Fruit fly (Drosophila melanogaster) whole organism, prepupa: ENCODE results near the gene HisRS.

ENCODE experiments used
- Blimp-1 ChIP-seq: fragments of 200-800 bp; sonication (Bioruptor generic); optimal IDR thresholded peaks from 3 replicates; lab custom pipeline; 2017; ENCODE audit warnings: missing biosample characterization, missing genetic modification characterization, mild to moderate bottlenecking, moderate library complexity, missing genetic modification reagents
- CG10631 ChIP-seq: fragments of 200-800 bp; sonication (Bioruptor generic); optimal IDR thresholded peaks from 2 replicates; lab custom pipeline; 2016; ENCODE audit warnings: missing biosample characterization, missing genetic modification characterization
- CG10669 ChIP-seq: fragments of 200-800 bp; sonication (Bioruptor generic); optimal IDR thresholded peaks from 3 replicates; lab custom pipeline; 2018; ENCODE audit warnings: missing biosample characterization, mild to moderate bottlenecking, missing genetic modification characterization, moderate library complexity
- CG11294 ChIP-seq: fragments of 200-800 bp; sonication (Bioruptor generic); IDR thresholded peaks from 2 replicates; pipeline ENCODE4 v1.3.6; 2022; ENCODE audit warnings: missing biosample characterization, missing genetic modification characterization
- CG11762 ChIP-seq: fragments of 200-800 bp; sonication (Bioruptor generic); optimal IDR thresholded peaks from 3 replicates; lab custom pipeline; 2016; ENCODE audit warnings: missing biosample characterization, missing genetic modification characterization; ENCODE audit not compliant: insufficient read depth
- CG11902 ChIP-seq: fragments of 200-800 bp; sonication (Bioruptor generic); optimal IDR thresholded peaks from 3 replicates; lab custom pipeline; 2016; ENCODE audit warnings: missing biosample characterization, missing genetic modification characterization
- CG15336 ChIP-seq: fragments of 200-800 bp; sonication (Bioruptor generic); IDR thresholded peaks from 2 replicates; pipeline ENCODE4 v1.3.6; 2022; ENCODE audit warnings: missing biosample characterization, missing genetic modification characterization
- CG1621 ChIP-seq: fragments of 200-800 bp; sonication (Bioruptor generic); optimal IDR thresholded peaks from 3 replicates; lab custom pipeline; 2018; ENCODE audit warnings: missing biosample characterization, mild to moderate bottlenecking, missing genetic modification characterization
- CG16779 ChIP-seq: fragments of 200-800 bp; sonication (Bioruptor generic); optimal IDR thresholded peaks from 3 replicates; lab custom pipeline; 2017; ENCODE audit warnings: missing biosample characterization, mild to moderate bottlenecking, missing genetic modification characterization
- CG3032 ChIP-seq: fragments of 200-800 bp; optimal IDR thresholded peaks from 2 replicates; lab custom pipeline; 2019; ENCODE audit warnings: missing biosample characterization, mild to moderate bottlenecking, missing genetic modification characterization, moderate library complexity
- CG31627 ChIP-seq: fragments of 200-800 bp; sonication (Bioruptor generic); optimal IDR thresholded peaks from 3 replicates; lab custom pipeline; 2016; ENCODE audit warnings: missing biosample characterization, missing genetic modification characterization
- CG32006 ChIP-seq: fragments of 200-800 bp; sonication (Bioruptor generic); optimal IDR thresholded peaks from 3 replicates; lab custom pipeline; 2017; ENCODE audit warnings: missing biosample characterization, mild to moderate bottlenecking, missing genetic modification characterization
- CG34406 ChIP-seq: fragments of 200-800 bp; sonication (Bioruptor generic); optimal IDR thresholded peaks from 3 replicates; lab custom pipeline; 2016; ENCODE audit warnings: missing biosample characterization, missing genetic modification characterization
- CG3919 ChIP-seq: fragments of 200-800 bp; sonication (Bioruptor generic); optimal IDR thresholded peaks from 3 replicates; lab custom pipeline; 2016; ENCODE audit warnings: missing biosample characterization, missing genetic modification characterization
- CG4318 ChIP-seq: fragments of 200-800 bp; sonication (Bioruptor generic); optimal IDR thresholded peaks from 3 replicates; lab custom pipeline; 2017; ENCODE audit warnings: missing biosample characterization, mild to moderate bottlenecking, missing genetic modification characterization
- CG6163 ChIP-seq: fragments of 200-800 bp; sonication (Bioruptor generic); IDR thresholded peaks from 3 replicates; pipeline ENCODE4 v1.3.6; 2022; ENCODE audit warnings: missing biosample characterization, missing genetic modification characterization
- CG6792 ChIP-seq: fragments of 200-800 bp; sonication (Bioruptor generic); optimal IDR thresholded peaks from 3 replicates; lab custom pipeline; 2016; ENCODE audit warnings: missing biosample characterization, missing genetic modification characterization
- CG6808 ChIP-seq: fragments of 200-800 bp; sonication (Bioruptor generic); optimal IDR thresholded peaks from 3 replicates; lab custom pipeline; 2017; ENCODE audit warnings: missing biosample characterization, missing genetic modification characterization, mild to moderate bottlenecking, moderate library complexity, missing genetic modification reagents
- CG7368 ChIP-seq: fragments of 200-800 bp; sonication (Bioruptor generic); optimal IDR thresholded peaks from 3 replicates; lab custom pipeline; 2016; ENCODE audit warnings: missing biosample characterization, missing genetic modification characterization
- CG8119 ChIP-seq: fragments of 200-800 bp; sonication (Bioruptor generic); IDR thresholded peaks from 3 replicates; pipeline ENCODE4 v1.3.6; 2022; ENCODE audit warnings: missing biosample characterization, missing genetic modification characterization
- CG8319 ChIP-seq: fragments of 200-800 bp; sonication (Bioruptor generic); optimal IDR thresholded peaks from 3 replicates; lab custom pipeline; 2016; ENCODE audit warnings: missing biosample characterization, missing genetic modification characterization
- CG9139 ChIP-seq: fragments of 200-800 bp; sonication (Bioruptor generic); optimal IDR thresholded peaks from 3 replicates; lab custom pipeline; 2017; ENCODE audit warnings: missing biosample characterization, mild to moderate bottlenecking, missing genetic modification characterization
- Eip75B ChIP-seq: fragments of 200-800 bp; sonication (Bioruptor generic); optimal IDR thresholded peaks from 3 replicates; lab custom pipeline; 2016; ENCODE audit warnings: missing biosample characterization, missing genetic modification characterization
- Eip78C ChIP-seq: fragments of 200-800 bp; sonication (Bioruptor generic); peaks from one replicate; lab custom pipeline; 2016; ENCODE audit warnings: missing biosample characterization, missing genetic modification characterization
- Ets21C ChIP-seq: fragments of 200-800 bp; sonication (Bioruptor generic); optimal IDR thresholded peaks from 3 replicates; lab custom pipeline; 2016; ENCODE audit warnings: missing biosample characterization, missing genetic modification characterization
- Gug ChIP-seq: fragments of 200-800 bp; sonication (Bioruptor generic); IDR thresholded peaks from 2 replicates; pipeline ENCODE4 v1.3.6; 2022; ENCODE audit warnings: missing biosample characterization, missing genetic modification characterization
- Hr39 ChIP-seq: fragments of 200-800 bp; sonication (Bioruptor generic); optimal IDR thresholded peaks from 2 replicates; lab custom pipeline; 2016; ENCODE audit warnings: missing biosample characterization, missing genetic modification characterization
- Hr4 ChIP-seq: fragments of 200-800 bp; sonication (Bioruptor generic); optimal IDR thresholded peaks from 3 replicates; lab custom pipeline; 2016; ENCODE audit warnings: missing biosample characterization, missing genetic modification characterization
- Lpt ChIP-seq: fragments of 200-800 bp; sonication (Bioruptor generic); optimal IDR thresholded peaks from 3 replicates; lab custom pipeline; 2016; ENCODE audit warnings: missing biosample characterization, missing genetic modification characterization
- Met ChIP-seq: fragments of 200-800 bp; sonication (Bioruptor generic); optimal IDR thresholded peaks from 3 replicates; lab custom pipeline; 2016; ENCODE audit warnings: missing biosample characterization, missing genetic modification characterization
- OdsH ChIP-seq: fragments of 200-800 bp; sonication (Bioruptor generic); optimal IDR thresholded peaks from 3 replicates; lab custom pipeline; 2016; ENCODE audit warnings: missing biosample characterization, missing genetic modification characterization
- Sox14 ChIP-seq: fragments of 200-800 bp; sonication (Bioruptor generic); optimal IDR thresholded peaks from 3 replicates; lab custom pipeline; 2016; ENCODE audit warnings: missing biosample characterization, missing genetic modification characterization
- Sox15 ChIP-seq: fragments of 200-800 bp; sonication (Bioruptor generic); optimal IDR thresholded peaks from 3 replicates; lab custom pipeline; 2016; ENCODE audit warnings: missing biosample characterization, missing genetic modification characterization
- acj6 ChIP-seq: fragments of 200-800 bp; sonication (Bioruptor generic); optimal IDR thresholded peaks from 3 replicates; lab custom pipeline; 2016; ENCODE audit warnings: missing biosample characterization, missing genetic modification characterization
- cyc ChIP-seq: fragments of 200-800 bp; sonication (Bioruptor generic); optimal IDR thresholded peaks from 3 replicates; lab custom pipeline; 2016; ENCODE audit warnings: missing biosample characterization, missing genetic modification characterization
- dsx ChIP-seq: fragments of 200-800 bp; optimal IDR thresholded peaks from 3 replicates; lab custom pipeline; 2019; ENCODE audit warnings: missing biosample characterization, mild to moderate bottlenecking, missing genetic modification characterization, moderate library complexity; ENCODE audit not compliant: poor library complexity, severe bottlenecking
- eg ChIP-seq: fragments of 200-800 bp; sonication (Bioruptor generic); IDR thresholded peaks from 3 replicates; pipeline ENCODE4 v1.3.6; 2022; ENCODE audit warnings: missing biosample characterization, missing genetic modification characterization
- esn ChIP-seq: fragments of 200-800 bp; sonication (Bioruptor generic); optimal IDR thresholded peaks from 2 replicates; lab custom pipeline; 2016; ENCODE audit warnings: missing biosample characterization, mild to moderate bottlenecking, missing genetic modification characterization, moderate library complexity
- fd85E ChIP-seq: fragments of 200-800 bp; sonication (Bioruptor generic); optimal IDR thresholded peaks from 3 replicates; lab custom pipeline; 2016; ENCODE audit warnings: missing biosample characterization, missing genetic modification characterization
- fkh ChIP-seq: fragments of 200-800 bp; sonication (Bioruptor generic); optimal IDR thresholded peaks from 3 replicates; lab custom pipeline; 2017; ENCODE audit warnings: missing biosample characterization, mild to moderate bottlenecking, missing genetic modification characterization, moderate library complexity
- lz ChIP-seq: fragments of 200-800 bp; sonication (Bioruptor generic); optimal IDR thresholded peaks from 3 replicates; lab custom pipeline; 2016; ENCODE audit warnings: missing biosample characterization, missing genetic modification characterization
- net ChIP-seq: fragments of 200-800 bp; sonication (Bioruptor generic); optimal IDR thresholded peaks from 3 replicates; lab custom pipeline; 2016; ENCODE audit warnings: missing biosample characterization, missing genetic modification characterization
- salr ChIP-seq, 2 experiments: fragments of 200-800 bp; sonication (Bioruptor generic); optimal IDR thresholded peaks; 3 replicates each; lab custom pipeline; 2016 to 2018; ENCODE audit warnings: missing biosample characterization in 2 of 2, missing genetic modification characterization in 2 of 2, mild to moderate bottlenecking in 1 of 2
- spab ChIP-seq: fragments of 200-800 bp; sonication (Bioruptor generic); optimal IDR thresholded peaks from 2 replicates; lab custom pipeline; 2017; ENCODE audit warnings: missing biosample characterization, mild to moderate bottlenecking, missing genetic modification characterization, missing genetic modification reagents
- ss ChIP-seq, 2 experiments: fragments of 200-800 bp; sonication (Bioruptor generic); optimal IDR thresholded peaks; 2 replicates in 1 of 2; 3 replicates in 1 of 2; lab custom pipeline; 2017 to 2018; ENCODE audit warnings: mild to moderate bottlenecking in 2 of 2, missing biosample characterization in 2 of 2, missing genetic modification characterization in 2 of 2, moderate library complexity in 1 of 2
- svp ChIP-seq: fragments of 200-800 bp; sonication (Bioruptor generic); peaks from one replicate; lab custom pipeline; 2016; ENCODE audit warnings: missing biosample characterization, missing genetic modification characterization
- topi ChIP-seq: fragments of 200-800 bp; sonication (Bioruptor generic); optimal IDR thresholded peaks from 3 replicates; lab custom pipeline; 2016; ENCODE audit warnings: missing biosample characterization, missing genetic modification characterization
- vri ChIP-seq: fragments of 200-800 bp; sonication (Bioruptor generic); optimal IDR thresholded peaks from 3 replicates; lab custom pipeline; 2016; ENCODE audit warnings: missing biosample characterization, mild to moderate bottlenecking, missing genetic modification characterization

The HisRS gene

DNA sequence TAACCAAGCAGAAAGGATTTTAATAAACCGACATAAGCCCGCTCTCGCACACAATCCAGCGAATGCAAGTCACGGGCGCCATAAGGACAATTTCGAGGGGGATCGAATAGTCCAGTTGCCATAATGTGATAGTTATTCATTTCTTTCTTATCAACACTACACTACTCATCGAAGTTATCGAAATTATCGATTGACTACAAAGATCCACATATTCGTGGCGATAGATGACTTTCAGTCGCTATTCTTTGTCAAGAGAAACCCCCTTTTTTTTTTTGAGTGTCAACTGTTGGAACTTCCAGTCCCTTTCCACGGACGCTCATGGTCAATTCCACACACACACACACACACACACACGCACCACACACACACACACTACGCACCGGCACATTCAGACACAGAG, 39.3 kb downstream of the HisRS start (continued):
- TF ChIP-seq CG7368 (GFP tag; lab: Kevin White, UChicago) (peak; percentile 89), Eip78C (GFP tag; lab: Kevin White, UChicago) (peak; percentile 96), ss (GFP tag; optimal IDR thresholded peaks at IDR 0.05; lab: Kevin White, UChicago) (peak; percentile 80 to 88), CG4318 (peak; percentile 42), Met (GFP tag; lab: Kevin White, UChicago) (peak; percentile 82), esn (GFP tag; lab: Kevin White, UChicago) (peak; percentile 86), salr (GFP tag; optimal IDR thresholded peaks at IDR 0.05; lab: Kevin White, UChicago) (peak; percentile 52 to 80), CG11762 (peak; percentile 71), CG10669 (GFP tag; lab: Kevin White, UChicago) (peak; percentile 87), CG11294 (GFP tag; lab: Robert Waterston, UW) (no peak), Hr4 (peak; percentile 55), lz (GFP tag; lab: Kevin White, UChicago) (peak; percentile 88), Gug (GFP tag; lab: Robert Waterston, UW) (peak; percentile 40), CG6792 (GFP tag; lab: Kevin White, UChicago) (peak; percentile 87), CG8119 (GFP tag; lab: Robert Waterston, UW) (peak; percentile 46; the same call in 2 of the 3 replicates), dsx (peak; percentile 70), CG34406 (GFP tag; lab: Kevin White, UChicago) (peak; percentile 86), cyc (GFP tag; lab: Kevin White, UChicago) (peak; percentile 87), fkh (GFP tag; lab: Kevin White, UChicago) (no peak), CG6808 (GFP tag; lab: Kevin White, UChicago) (peak; percentile 87), acj6 (peak; percentile 84), OdsH (GFP tag; lab: Kevin White, UChicago) (peak; percentile 88), net (GFP tag; lab: Kevin White, UChicago) (peak; percentile 80), svp (GFP tag; lab: Kevin White, UChicago) (peak; percentile 87), Lpt (GFP tag; lab: Kevin White, UChicago) (peak; percentile 69), CG3919 (peak; percentile 81), spab (peak; percentile 83), CG16779 (tag; lab: Kevin White, UChicago) (peak; percentile 67), vri (GFP tag; lab: Kevin White, UChicago) (peak; percentile 43), Ets21C (peak; percentile 89), CG11902 (peak; percentile 90), CG10631 (GFP tag; lab: Kevin White, UChicago) (peak; percentile 80)
- TF ChIP-seq, all 60 proteins: peak for 56

DNA sequence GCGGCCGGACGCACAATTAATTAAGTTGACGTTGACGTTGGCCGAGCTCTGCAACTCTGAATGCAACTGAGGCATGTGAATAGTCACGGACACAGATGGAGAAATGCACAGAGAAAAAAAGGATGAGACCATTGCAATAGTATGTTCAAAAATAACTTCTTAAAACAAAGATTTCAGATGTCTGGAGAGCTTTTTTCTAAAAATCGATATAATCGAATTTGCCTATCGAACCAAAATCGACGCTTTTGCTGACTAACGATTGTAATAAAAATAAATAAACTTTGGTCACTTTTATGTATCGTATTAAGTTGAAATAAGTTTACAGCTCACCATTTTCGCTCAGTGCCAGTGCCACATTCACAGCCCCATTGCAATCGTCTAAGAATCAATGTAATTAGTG, 43.4 kb downstream of the HisRS start:
- TF ChIP-seq svp (GFP tag; lab: Kevin White, UChicago) (peak; percentile 53), Hr4 (peak; percentile 65), cyc (GFP tag; lab: Kevin White, UChicago) (no peak), CG15336 (peak; percentile 72), CG10631 (GFP tag; lab: Kevin White, UChicago) (peak; percentile 36), Lpt (GFP tag; lab: Kevin White, UChicago) (no peak), CG8319 (no peak), fd85E (GFP tag; lab: Kevin White, UChicago) (no peak), dsx (peak; percentile 2), Sox14 (peak; percentile 21), eg (GFP tag; lab: Robert Waterston, UW) (peak; percentile 58), CG31627 (GFP tag; lab: Kevin White, UChicago) (no peak), CG9139 (no peak), OdsH (GFP tag; lab: Kevin White, UChicago) (peak; percentile 44), Gug (GFP tag; lab: Robert Waterston, UW) (no peak), CG4318 (peak; percentile 42), CG32006 (peak; percentile 66), topi (GFP tag; lab: Kevin White, UChicago) (peak; percentile 28), CG11762 (peak; percentile 30), Blimp-1 (GFP tag; lab: Kevin White, UChicago) (no peak), CG1621 (peak; percentile 1), CG11902 (no peak), CG3032 (tag; lab: Kevin White, UChicago) (peak; percentile 58), Eip78C (GFP tag; lab: Kevin White, UChicago) (peak; percentile 85), CG34406 (GFP tag; lab: Kevin White, UChicago) (no peak), CG6163 (GFP tag; lab: Robert Waterston, UW) (0 out of 3 replicates have a peak, but pooled peaks have one; percentile 42), Hr39 (GFP tag; lab: Kevin White, UChicago) (no peak), CG6792 (GFP tag; lab: Kevin White, UChicago) (peak; percentile 18), Eip75B (GFP tag; lab: Kevin White, UChicago) (peak; percentile 38), CG11294 (GFP tag; lab: Robert Waterston, UW) (peak; percentile 49; the same call in 1 of the 2 replicates), salr (GFP tag; optimal IDR thresholded peaks at IDR 0.05; lab: Kevin White, UChicago) (peak in 1 of 2 experiments; percentile 25), CG6808 (GFP tag; lab: Kevin White, UChicago) (peak; percentile 35), Sox15 (GFP tag; lab: Kevin White, UChicago) (no peak)
